Worm (Caenorhabditis elegans) whole organism, young adult: Measurements from ENCODE around the gene tkr-3.

ENCODE experiments used
- B0019.2 ChIP-seq: fragments of 200-800 bp; sonication (Bioruptor generic); conservative IDR thresholded peaks from 2 replicates; pipeline ENCODE4 v1.3.6; 2022; ENCODE audit warnings: missing genetic modification reagents, missing genetic modification characterization, missing compliant biosample characterization
- B0261.1 ChIP-seq: sonication (generic microtip); optimal IDR thresholded peaks from 2 replicates; lab custom pipeline; 2016; ENCODE audit warnings: mild to moderate bottlenecking, missing genetic modification characterization, moderate library complexity, missing compliant biosample characterization
- B0336.3 ChIP-seq: fragments of 200-800 bp; sonication (Bioruptor generic); IDR thresholded peaks from 2 replicates; pipeline ENCODE4 v1.3.6; 2022; ENCODE audit warnings: missing genetic modification characterization, missing compliant biosample characterization
- C06A6.2 ChIP-seq: fragments of 200-800 bp; sonication (Bioruptor generic); conservative IDR thresholded peaks from 2 replicates; pipeline ENCODE4 v1.3.6; 2022; ENCODE audit warnings: missing genetic modification characterization, missing compliant biosample characterization
- F23B12.7 ChIP-seq: sonication (generic microtip); optimal IDR thresholded peaks from 2 replicates; lab custom pipeline; 2017; ENCODE audit warnings: missing genetic modification characterization, mild to moderate bottlenecking, missing compliant biosample characterization, antibody characterized with exemption, moderate library complexity; ENCODE audit not compliant: insufficient read depth
- F33H1.4 ChIP-seq: fragments of 200-800 bp; sonication (Bioruptor generic); IDR thresholded peaks from 2 replicates; pipeline ENCODE4 v1.3.6; 2022; ENCODE audit warnings: missing genetic modification reagents, missing genetic modification characterization, missing compliant biosample characterization
- F49E8.2 ChIP-seq: sonication (generic microtip); optimal IDR thresholded peaks from 3 replicates; lab custom pipeline; 2017; ENCODE audit warnings: missing genetic modification characterization, mild to moderate bottlenecking, missing compliant biosample characterization, antibody characterized with exemption, moderate library complexity; ENCODE audit not compliant: insufficient read depth
- F52B5.7 ChIP-seq: sonication (generic microtip); optimal IDR thresholded peaks from 2 replicates; lab custom pipeline; 2016; ENCODE audit warnings: mild to moderate bottlenecking, missing genetic modification characterization, missing compliant biosample characterization
- F55B11.4 ChIP-seq: sonication (generic microtip); optimal IDR thresholded peaks from 2 replicates; lab custom pipeline; 2016; ENCODE audit warnings: missing compliant biosample characterization, missing genetic modification characterization, borderline replicate concordance; ENCODE audit not compliant: insufficient read depth
- Y56A3A.18 ChIP-seq: fragments of 200-800 bp; sonication (Bioruptor generic); IDR thresholded peaks from 2 replicates; pipeline ENCODE4 v1.3.6; 2022; ENCODE audit warnings: missing genetic modification reagents, missing genetic modification characterization, missing compliant biosample characterization
- Y67H2A.10 ChIP-seq: fragments of 200-800 bp; sonication (Bioruptor generic); conservative IDR thresholded peaks from 2 replicates; pipeline ENCODE4 v1.3.6; 2022; ENCODE audit warnings: missing genetic modification reagents, missing genetic modification characterization, missing compliant biosample characterization
- atf-7 ChIP-seq: sonication (generic microtip); optimal IDR thresholded peaks from 2 replicates; lab custom pipeline; 2017; ENCODE audit warnings: mild to moderate bottlenecking, missing genetic modification characterization, missing compliant biosample characterization
- athp-1 ChIP-seq: sonication (generic microtip); optimal IDR thresholded peaks from 2 replicates; lab custom pipeline; 2017; ENCODE audit warnings: mild to moderate bottlenecking, missing genetic modification characterization, missing compliant biosample characterization
- attf-5 ChIP-seq: fragments of 200-800 bp; sonication (Bioruptor generic); optimal IDR thresholded peaks from 2 replicates; lab custom pipeline; 2018; ENCODE audit warnings: mild to moderate bottlenecking, missing genetic modification characterization, missing compliant biosample characterization
- attf-6 ChIP-seq: fragments of 200-800 bp; sonication (Bioruptor generic); IDR thresholded peaks from 2 replicates; pipeline ENCODE4 v1.3.6; 2022; ENCODE audit warnings: missing genetic modification reagents, missing genetic modification characterization, missing compliant biosample characterization
- bed-1 ChIP-seq: fragments of 200-800 bp; sonication (Bioruptor generic); IDR thresholded peaks from 2 replicates; pipeline ENCODE4 v1.3.6; 2022; ENCODE audit warnings: missing genetic modification reagents, missing genetic modification characterization, missing compliant biosample characterization
- ccch-3 ChIP-seq: fragments of 200-800 bp; sonication (Bioruptor generic); optimal IDR thresholded peaks from 2 replicates; lab custom pipeline; 2018; ENCODE audit warnings: mild to moderate bottlenecking, missing genetic modification characterization, missing compliant biosample characterization
- ceh-100 ChIP-seq: fragments of 200-800 bp; sonication (Bioruptor generic); IDR thresholded peaks from 2 replicates; pipeline ENCODE4 v1.3.6; 2022; ENCODE audit warnings: missing genetic modification reagents, missing genetic modification characterization, missing compliant biosample characterization
- ceh-58 ChIP-seq: fragments of 200-800 bp; sonication (Bioruptor generic); IDR thresholded peaks from 2 replicates; pipeline ENCODE4 v1.3.6; 2022; ENCODE audit warnings: missing genetic modification characterization, missing compliant biosample characterization
- ceh-79 ChIP-seq: sonication (generic microtip); optimal IDR thresholded peaks from 2 replicates; lab custom pipeline; 2017; ENCODE audit warnings: mild to moderate bottlenecking, missing genetic modification characterization, missing compliant biosample characterization
- ceh-91 ChIP-seq: fragments of 200-800 bp; sonication (Bioruptor generic); IDR thresholded peaks from 2 replicates; pipeline ENCODE4 v1.3.6; 2022; ENCODE audit warnings: missing genetic modification reagents, missing genetic modification characterization, missing compliant biosample characterization
- dox-1 ChIP-seq: fragments of 200-800 bp; sonication (Bioruptor generic); IDR thresholded peaks from 2 replicates; pipeline ENCODE4 v1.3.6; 2022; ENCODE audit warnings: missing genetic modification reagents, missing genetic modification characterization, missing compliant biosample characterization
- dpff-1 ChIP-seq: sonication (generic microtip); optimal IDR thresholded peaks from 2 replicates; lab custom pipeline; 2017; ENCODE audit warnings: mild to moderate bottlenecking, missing genetic modification characterization, missing compliant biosample characterization
- hrde-1 ChIP-seq: sonication (generic microtip); optimal IDR thresholded peaks from 2 replicates; lab custom pipeline; 2016; ENCODE audit warnings: missing genetic modification characterization, mild to moderate bottlenecking, missing compliant biosample characterization, moderate library complexity, missing genotype, missing genetic modification reagents, borderline replicate concordance
- hsf-1 ChIP-seq: fragments of 200-800 bp; sonication (Bioruptor generic); IDR thresholded peaks from 2 replicates; pipeline ENCODE4 v1.3.6; 2022; ENCODE audit warnings: missing genetic modification reagents, missing genetic modification characterization, missing compliant biosample characterization
- lin-26 ChIP-seq: fragments of 200-800 bp; sonication (Bioruptor generic); IDR thresholded peaks from 2 replicates; pipeline ENCODE4 v1.3.6; 2022; ENCODE audit warnings: missing genetic modification reagents, missing genetic modification characterization, missing compliant biosample characterization
- lsl-1 ChIP-seq: fragments of 200-800 bp; sonication (Bioruptor generic); optimal IDR thresholded peaks from 2 replicates; lab custom pipeline; 2018; ENCODE audit warnings: mild to moderate bottlenecking, missing genetic modification characterization, moderate library complexity, missing compliant biosample characterization
- lsy-27 ChIP-seq: sonication (generic microtip); optimal IDR thresholded peaks from 2 replicates; lab custom pipeline; 2017; ENCODE audit warnings: missing genetic modification characterization, mild to moderate bottlenecking, missing compliant biosample characterization, antibody characterized with exemption, missing genotype, borderline replicate concordance; ENCODE audit not compliant: insufficient read depth
- madf-3 ChIP-seq: fragments of 200-800 bp; sonication (Bioruptor generic); IDR thresholded peaks from 2 replicates; pipeline ENCODE4 v1.3.6; 2022; ENCODE audit warnings: missing genetic modification reagents, missing genetic modification characterization, missing compliant biosample characterization
- mel-28 ChIP-seq: sonication (generic microtip); optimal IDR thresholded peaks from 2 replicates; lab custom pipeline; 2016; ENCODE audit warnings: borderline replicate concordance, mild to moderate bottlenecking, missing genetic modification characterization, missing compliant biosample characterization
- mes-4 ChIP-seq: sonication (generic microtip); optimal IDR thresholded peaks from 2 replicates; lab custom pipeline; 2016; ENCODE audit warnings: missing genotype, missing genetic modification characterization, missing compliant biosample characterization
- nfya-1 ChIP-seq: sonication (generic microtip); optimal IDR thresholded peaks from 2 replicates; lab custom pipeline; 2017; ENCODE audit warnings: antibody characterized with exemption, missing compliant biosample characterization, missing genetic modification characterization, borderline replicate concordance; ENCODE audit not compliant: insufficient read depth
- nfya-2 ChIP-seq: fragments of 200-800 bp; sonication (Bioruptor generic); IDR thresholded peaks from 2 replicates; pipeline ENCODE4 v1.3.6; 2022; ENCODE audit warnings: missing genetic modification reagents, missing genetic modification characterization, missing compliant biosample characterization
- nhr-27 ChIP-seq: fragments of 200-800 bp; sonication (Bioruptor generic); optimal IDR thresholded peaks from 2 replicates; lab custom pipeline; 2018; ENCODE audit warnings: mild to moderate bottlenecking, missing genetic modification characterization, moderate library complexity, missing compliant biosample characterization
- nhr-90 ChIP-seq: sonication (generic microtip); optimal IDR thresholded peaks from 2 replicates; lab custom pipeline; 2016; ENCODE audit warnings: missing genotype, mild to moderate bottlenecking, missing genetic modification characterization, missing compliant biosample characterization
- rec-8 ChIP-seq, 2 experiments: sonication (generic microtip); optimal IDR thresholded peaks; 2 replicates each; lab custom pipeline; 2016; ENCODE audit warnings: mild to moderate bottlenecking in 2 of 2, missing genetic modification characterization in 2 of 2, missing genetic modification reagents in 2 of 2, missing genotype in 2 of 2, missing biosample characterization in 1 of 2, missing compliant biosample characterization in 1 of 2, moderate library complexity in 1 of 2
- snpc-3.4 ChIP-seq: sonication (generic microtip); optimal IDR thresholded peaks from 2 replicates; lab custom pipeline; 2017; ENCODE audit warnings: missing genetic modification characterization, mild to moderate bottlenecking, missing compliant biosample characterization, antibody characterized with exemption, moderate library complexity, missing genotype, missing genetic modification reagents
- sptf-2 ChIP-seq: fragments of 200-800 bp; sonication (Bioruptor generic); optimal IDR thresholded peaks from 2 replicates; lab custom pipeline; 2018; ENCODE audit warnings: mild to moderate bottlenecking, missing genetic modification characterization, missing compliant biosample characterization
- tbx-9 ChIP-seq: sonication (generic microtip); optimal IDR thresholded peaks from 2 replicates; lab custom pipeline; 2016; ENCODE audit warnings: borderline replicate concordance, missing genetic modification characterization, inconsistent platforms, missing compliant biosample characterization
- zfh-2 ChIP-seq: fragments of 200-800 bp; sonication (Bioruptor generic); conservative IDR thresholded peaks from 2 replicates; pipeline ENCODE4 v1.3.6; 2022; ENCODE audit warnings: missing genetic modification reagents, missing genetic modification characterization, missing compliant biosample characterization
- zim-3 ChIP-seq: sonication (generic microtip); optimal IDR thresholded peaks from 2 replicates; lab custom pipeline; 2017; ENCODE audit warnings: mild to moderate bottlenecking, missing genetic modification characterization, moderate library complexity, missing compliant biosample characterization
- ztf-22 ChIP-seq: fragments of 200-800 bp; sonication (Bioruptor generic); optimal IDR thresholded peaks from 2 replicates; lab custom pipeline; 2018; ENCODE audit warnings: mild to moderate bottlenecking, missing genetic modification characterization, moderate library complexity, missing compliant biosample characterization

Gene tkr-3

ce11 chrIV:5111533-5111932 is 10.4 kb downstream of the tkr-3 start, which contains the start of gene AC7.3:
AC7.3 (plus strand) TSS chrIV:5111833.
- no peak for TF ChIP-seq attf-6 (GFP tag; lab: Robert Waterston, UW)
- no peak for TF ChIP-seq ceh-91 (GFP tag; lab: Robert Waterston, UW)
- no peak for TF ChIP-seq mel-28 (tag; lab: Kevin White, UChicago)
- TF ChIP-seq ztf-22 (GFP tag; lab: Kevin White, UChicago) = no peak
- TF ChIP-seq rec-8 (tag; optimal IDR thresholded peaks at IDR 0.05; lab: Kevin White, UChicago) = no peak
- no peak for TF ChIP-seq F55B11.4 (tag; lab: Kevin White, UChicago)
- TF ChIP-seq hrde-1 (tag; lab: Kevin White, UChicago) = no peak

ce11 chrIV:5110391-5110930 is 11.4 kb downstream of the tkr-3 start:
- TF ChIP-seq ceh-100 (GFP tag; lab: Robert Waterston, UW) (no peak), F49E8.2 (tag; lab: Kevin White, UChicago) (no peak), mes-4 (tag; lab: Kevin White, UChicago) (no peak), bed-1 (no peak), snpc-3.4 (tag; lab: Kevin White, UChicago) (no peak)
- TF ChIP-seq, all 124 proteins: peak for 0

ce11 chrIV:5109943-5110342 is 12.0 kb downstream of the tkr-3 start:
- TF ChIP-seq zfh-2 (GFP tag; lab: Robert Waterston, UW) (no peak), nfya-2 (GFP tag; lab: Robert Waterston, UW) (no peak), tbx-9 (no peak), lsl-1 (no peak), F33H1.4 (GFP tag; lab: Robert Waterston, UW) (no peak), lin-26 (GFP tag; lab: Robert Waterston, UW) (no peak), ceh-58 (GFP tag; lab: Robert Waterston, UW) (no peak), F52B5.7 (tag; lab: Kevin White, UChicago) (no peak), F55B11.4 (tag; lab: Kevin White, UChicago) (no peak), hsf-1 (GFP tag; lab: Robert Waterston, UW) (no peak), dox-1 (GFP tag; lab: Robert Waterston, UW) (no peak), B0336.3 (GFP tag; lab: Robert Waterston, UW) (no peak), dpff-1 (tag; lab: Kevin White, UChicago) (no peak), lsy-27 (tag; lab: Kevin White, UChicago) (no peak), atf-7 (tag; lab: Kevin White, UChicago) (no peak), ceh-79 (tag; lab: Kevin White, UChicago) (no peak), C06A6.2 (GFP tag; lab: Robert Waterston, UW) (no peak), madf-3 (no peak), ccch-3 (GFP tag; lab: Kevin White, UChicago) (no peak)

- no peak for TF ChIP-seq athp-1 (tag; lab: Kevin White, UChicago)
- TF ChIP-seq attf-5 (GFP tag; lab: Kevin White, UChicago) = no peak
- TF ChIP-seq B0261.1 (tag; lab: Kevin White, UChicago) = no peak
- TF ChIP-seq F23B12.7 (tag; lab: Kevin White, UChicago) = no peak
- no peak for TF ChIP-seq B0019.2 (GFP tag; lab: Robert Waterston, UW)
- TF ChIP-seq rec-8 (tag; optimal IDR thresholded peaks at IDR 0.05; lab: Kevin White, UChicago) = no peak
- TF ChIP-seq zfh-2 (GFP tag; lab: Robert Waterston, UW) = no peak
- TF ChIP-seq nfya-1 (tag; lab: Kevin White, UChicago) = no peak
- TF ChIP-seq Y56A3A.18 (GFP tag; lab: Robert Waterston, UW) = no peak
- no peak for TF ChIP-seq nhr-90
- no peak for TF ChIP-seq dpff-1 (tag; lab: Kevin White, UChicago)
- no peak for TF ChIP-seq zim-3
- TF ChIP-seq nhr-27 (tag; lab: Kevin White, UChicago) = no peak
- no peak for TF ChIP-seq Y67H2A.10 (GFP tag; lab: Robert Waterston, UW)
- no peak for TF ChIP-seq sptf-2 (GFP tag; lab: Kevin White, UChicago)
Observed at ce11 chrIV:5108971-5109370, 12.9 kb downstream of the tkr-3 start.
